Fruit fly (Drosophila melanogaster) whole organism, prepupa: Measurements from ENCODE around the gene Ttc30.

Experiments used
- CG11902 ChIP-seq: fragments of 200-800 bp; sonication (Bioruptor generic); optimal IDR thresholded peaks from 3 replicates; lab custom pipeline; 2016; ENCODE audit warnings: missing biosample characterization, missing genetic modification characterization
- CG3032 ChIP-seq: fragments of 200-800 bp; optimal IDR thresholded peaks from 2 replicates; lab custom pipeline; 2019; ENCODE audit warnings: missing biosample characterization, mild to moderate bottlenecking, missing genetic modification characterization, moderate library complexity
- CG32006 ChIP-seq: fragments of 200-800 bp; sonication (Bioruptor generic); optimal IDR thresholded peaks from 3 replicates; lab custom pipeline; 2017; ENCODE audit warnings: missing biosample characterization, mild to moderate bottlenecking, missing genetic modification characterization
- CG6854 ChIP-seq: fragments of 200-800 bp; sonication (Bioruptor generic); optimal IDR thresholded peaks from 2 replicates; lab custom pipeline; 2017; ENCODE audit warnings: missing biosample characterization, mild to moderate bottlenecking, missing genetic modification characterization
- Ets96B ChIP-seq: fragments of 200-800 bp; optimal IDR thresholded peaks from 2 replicates; lab custom pipeline; 2019; ENCODE audit warnings: missing biosample characterization, mild to moderate bottlenecking, missing genetic modification characterization, moderate library complexity
- fd59A ChIP-seq: fragments of 200-800 bp; sonication (Bioruptor generic); optimal IDR thresholded peaks from 2 replicates; lab custom pipeline; 2017; ENCODE audit warnings: missing biosample characterization, mild to moderate bottlenecking, missing genetic modification characterization, missing genetic modification reagents

DNA sequence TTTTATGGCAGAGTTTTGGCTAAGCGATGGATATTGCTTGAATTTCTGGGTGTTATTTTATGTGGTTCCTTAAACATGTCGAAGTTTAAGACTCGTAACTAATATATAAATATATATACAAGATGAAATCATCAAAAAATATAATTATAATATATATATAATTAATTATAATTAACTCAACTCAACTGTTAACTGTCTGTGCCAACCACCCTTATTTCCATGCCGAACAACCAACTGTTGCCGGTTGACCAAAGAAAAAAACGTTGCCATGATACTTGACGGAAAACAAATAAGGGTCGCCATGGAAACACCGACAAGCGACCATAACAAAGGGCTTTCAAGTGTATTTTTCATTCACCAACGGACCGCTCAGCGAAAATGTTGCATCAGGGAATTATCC lies at the start of gene Ttc30:
- TF ChIP-seq CG32006 = no peak
- no peak for TF ChIP-seq fd59A (GFP tag; lab: Kevin White, UChicago)
- no peak for TF ChIP-seq CG3032 (tag; lab: Kevin White, UChicago)
- TF ChIP-seq CG11902 = no peak
- no peak for TF ChIP-seq CG6854
- TF ChIP-seq Ets96B (tag; lab: Kevin White, UChicago) = no peak
